Worm (Caenorhabditis elegans): ENCODE data around the gene srg-69.

The srg-69 gene

ce11 chrII:5353642-5354041, 1.8 kb upstream of the srg-69 start (continued):
- peak; percentile 60; the same call in 1 of the 2 replicates for TF ChIP-seq ZK337.2 (GFP tag; IDR thresholded peaks at IDR 0.05)
- no peak for TF ChIP-seq ama-1 (optimal IDR thresholded peaks at IDR 0.05)
- TF ChIP-seq dmd-9 (GFP tag; IDR thresholded peaks at IDR 0.05) = 0 out of 2 replicates have a peak, but pooled peaks have one; percentile 28
- TF ChIP-seq ZK546.5 (tag; optimal IDR thresholded peaks at IDR 0.05) = no peak
- TF ChIP-seq ceh-28 (tag; optimal IDR thresholded peaks at IDR 0.05) = no peak
- peak; percentile 44 for TF ChIP-seq dve-1 (tag; optimal IDR thresholded peaks at IDR 0.05; ENCODE audit: insufficient read depth)
- peak; percentile 7 for TF ChIP-seq hlh-11 (tag; optimal IDR thresholded peaks at IDR 0.05)
- no peak for TF ChIP-seq nhr-25 (tag; optimal IDR thresholded peaks at IDR 0.05; ENCODE audit: borderline replicate concordance, insufficient read depth)
- peak; percentile 50 for TF ChIP-seq nhr-48 (tag; optimal IDR thresholded peaks at IDR 0.05)
- peak; percentile 20 for TF ChIP-seq F10B5.3 (tag; optimal IDR thresholded peaks at IDR 0.05)
- no peak for TF ChIP-seq snpc-4 (tag; optimal IDR thresholded peaks at IDR 0.05)
- no peak for TF ChIP-seq set-16 (GFP tag; IDR thresholded peaks at IDR 0.05)
- no peak for TF ChIP-seq cey-2 (tag; optimal IDR thresholded peaks at IDR 0.05; ENCODE audit: borderline replicate concordance, insufficient read depth)
- no peak for TF ChIP-seq mxl-2 (GFP tag; conservative IDR thresholded peaks at IDR 0.05)
- peak; percentile 38 for TF ChIP-seq rbr-2 (tag; optimal IDR thresholded peaks at IDR 0.05)
- 0 out of 2 replicates have a peak, but pooled peaks have one; percentile 32 for TF ChIP-seq ceh-20 (GFP tag; IDR thresholded peaks at IDR 0.05)
- no peak for TF ChIP-seq jun-1 (tag; optimal IDR thresholded peaks at IDR 0.05)
- peak; percentile 65; the same call in 1 of the 2 replicates for TF ChIP-seq lin-29 (GFP tag; IDR thresholded peaks at IDR 0.05)
- no peak for TF ChIP-seq zip-2 (tag; optimal IDR thresholded peaks at IDR 0.05)
- peak; percentile 76 for TF ChIP-seq zip-11 (GFP tag; IDR thresholded peaks at IDR 0.05)
- TF ChIP-seq pqm-1 (tag; optimal IDR thresholded peaks at IDR 0.05) = no peak
- TF ChIP-seq nhr-102 (tag; optimal IDR thresholded peaks at IDR 0.05) = peak; percentile 69
- TF ChIP-seq php-3 (GFP tag; IDR thresholded peaks at IDR 0.05) = peak; percentile 68; the same call in 1 of the 2 replicates

ce11 chrII:5358137-5358745, 2.8 kb downstream of the srg-69 start, which contains the start of the genes F09E5.11 and bmy-1:
Gene F09E5.11, minus strand, starts transcription at chrII:5358187.
Gene bmy-1, plus strand, starts transcription at chrII:5358695.
- TF ChIP-seq mdt-29 (GFP tag; IDR thresholded peaks at IDR 0.05) (no peak), unc-62 (GFP tag; optimal IDR thresholded peaks at IDR 0.05 in 1 of 2) (peak in 1 of 2 experiments; percentile 89), unc-62 (tag; optimal IDR thresholded peaks at IDR 0.05) (no peak), zfp-3 (GFP tag; conservative IDR thresholded peaks at IDR 0.05) (0 out of 2 replicates have a peak, but pooled peaks have one; percentile 14), spr-3 (GFP tag; optimal IDR thresholded peaks at IDR 0.05) (no peak), nhr-77 (tag; optimal IDR thresholded peaks at IDR 0.05) (peak; percentile 70), lir-3 (tag; optimal IDR thresholded peaks at IDR 0.05) (no peak), ceh-20 (GFP tag; IDR thresholded peaks at IDR 0.05) (peak; percentile 78), Y48G9A.11 (GFP tag; IDR thresholded peaks at IDR 0.05) (peak; percentile 74; the same call in 1 of the 2 replicates), Y5F2A.4 (GFP tag; optimal IDR thresholded peaks at IDR 0.05) (no peak), mxl-3 (GFP tag; optimal IDR thresholded peaks at IDR 0.05) (peak; percentile 87), dmd-6 (GFP tag; IDR thresholded peaks at IDR 0.05) (peak; percentile 77), hlh-11 (tag; optimal IDR thresholded peaks at IDR 0.05) (peak; percentile 80), daf-16 (GFP tag; optimal IDR thresholded peaks at IDR 0.05) (no peak), daf-16 (tag; optimal IDR thresholded peaks at IDR 0.05) (no peak), attf-4 (tag; optimal IDR thresholded peaks at IDR 0.05) (no peak), mes-2 (tag; optimal IDR thresholded peaks at IDR 0.05; ENCODE audit: poor library complexity, severe bottlenecking) (peak; percentile 99), F10B5.3 (tag; optimal IDR thresholded peaks at IDR 0.05) (no peak), mdl-1 (tag; optimal IDR thresholded peaks at IDR 0.05) (peak in 1 of 2 experiments; percentile 36), mep-1 (tag; optimal IDR thresholded peaks at IDR 0.05) (peak; percentile 81), ztf-11 (tag; optimal IDR thresholded peaks at IDR 0.05) (no peak), dmd-8 (GFP tag; IDR thresholded peaks at IDR 0.05) (no peak), F49E8.2 (tag; optimal IDR thresholded peaks at IDR 0.05; ENCODE audit: borderline replicate concordance) (no peak), rbr-2 (tag; optimal IDR thresholded peaks at IDR 0.05) (peak; percentile 82), cey-2 (tag; optimal IDR thresholded peaks at IDR 0.05; ENCODE audit: borderline replicate concordance, insufficient read depth) (no peak), Y75B8A.6 (GFP tag; IDR thresholded peaks at IDR 0.05) (no peak), nhr-42 (GFP tag; IDR thresholded peaks at IDR 0.05) (no peak), dpl-1 (GFP tag; optimal IDR thresholded peaks at IDR 0.05) (peak; percentile 79), zfp-2 (tag; optimal IDR thresholded peaks at IDR 0.05) (no peak), fos-1 (tag; optimal IDR thresholded peaks at IDR 0.05) (no peak), lin-13 (GFP tag; optimal IDR thresholded peaks at IDR 0.05) (peak; percentile 79)
